Worm (Caenorhabditis elegans) whole organism, L1 larva: Measurements from ENCODE around the gene F32D8.12.

Experiments
- C04F5.9 ChIP-seq: sonication (generic microtip); optimal IDR thresholded peaks from 2 replicates; lab custom pipeline; 2016; ENCODE audit warnings: missing genetic modification characterization, missing compliant biosample characterization
- C16A3.4 ChIP-seq: fragments of 150-350 bp; optimal IDR thresholded peaks from 2 replicates; lab custom pipeline; 2014; ENCODE audit warnings: missing biosample characterization, missing genetic modification characterization
- Y116A8C.19 ChIP-seq: sonication (generic microtip); optimal IDR thresholded peaks from 2 replicates; lab custom pipeline; 2016; ENCODE audit warnings: missing compliant biosample characterization, missing genetic modification characterization, borderline replicate concordance
- aha-1 ChIP-seq: fragments of 150-350 bp; optimal IDR thresholded peaks from 2 replicates; lab custom pipeline; 2014; ENCODE audit warnings: missing biosample characterization, missing genetic modification characterization
- aly-2 ChIP-seq: fragments of 150-350 bp; optimal IDR thresholded peaks from 2 replicates; lab custom pipeline; 2014; ENCODE audit warnings: missing biosample characterization, missing genetic modification characterization
- ceh-63 ChIP-seq: fragments of 200-800 bp; sonication (Bioruptor generic); optimal IDR thresholded peaks from 2 replicates; lab custom pipeline; 2018; ENCODE audit warnings: mild to moderate bottlenecking, missing genetic modification characterization, missing compliant biosample characterization
- ceh-8 ChIP-seq: fragments of 200-800 bp; sonication (Bioruptor generic); optimal IDR thresholded peaks from 2 replicates; lab custom pipeline; 2018; ENCODE audit warnings: mild to moderate bottlenecking, missing genetic modification characterization, moderate library complexity, missing compliant biosample characterization
- ces-1 ChIP-seq: fragments of 150-350 bp; optimal IDR thresholded peaks from 2 replicates; lab custom pipeline; 2014; ENCODE audit warnings: missing biosample characterization, missing genetic modification reagents, missing genetic modification characterization
- dpl-1 ChIP-seq, 3 experiments: fragments of 150-350 bp in 2 of 3; sonication (generic microtip) in 1 of 3; optimal IDR thresholded peaks; 2 replicates each; lab custom pipeline; 2014 to 2017; ENCODE audit warnings: missing biosample characterization in 3 of 3, missing genetic modification characterization in 3 of 3, missing genetic modification reagents in 3 of 3
- dsc-1 ChIP-seq: sonication (generic microtip); optimal IDR thresholded peaks from 2 replicates; lab custom pipeline; 2016; ENCODE audit warnings: mild to moderate bottlenecking, missing genetic modification characterization, missing compliant biosample characterization
- efl-1 ChIP-seq, 4 experiments: fragments of 150-350 bp; optimal IDR thresholded peaks in 3 of 4; peaks in 1 of 4; 1 replicate in 1 of 4; 2 replicates in 3 of 4; lab custom pipeline; 2014; ENCODE audit warnings: missing biosample characterization in 2 of 4, missing genetic modification characterization in 2 of 4, missing genetic modification reagents in 2 of 4
- egl-13 ChIP-seq: sonication (generic microtip); optimal IDR thresholded peaks from 2 replicates; lab custom pipeline; 2016; ENCODE audit warnings: missing genotype, missing genetic modification reagents, missing genetic modification characterization, missing compliant biosample characterization
- egl-27 ChIP-seq, 2 experiments: fragments of 150-350 bp in 1 of 2; sonication (generic microtip); optimal IDR thresholded peaks; 3 replicates each; lab custom pipeline; 2017 to 2018; ENCODE audit warnings: missing biosample characterization in 2 of 2, missing genetic modification characterization in 2 of 2, missing genetic modification reagents in 2 of 2
- elt-2 ChIP-seq: sonication (generic microtip); optimal IDR thresholded peaks from 2 replicates; lab custom pipeline; 2016; ENCODE audit warnings: missing genetic modification characterization, mild to moderate bottlenecking, inconsistent platforms, missing compliant biosample characterization, missing genetic modification reagents
- elt-3 ChIP-seq, 6 experiments: fragments of 150-350 bp in 1 of 6; sonication (generic microtip); optimal IDR thresholded peaks; 2 replicates each; lab custom pipeline; 2017 to 2018; ENCODE audit warnings: missing biosample characterization in 6 of 6, missing genetic modification characterization in 6 of 6, inconsistent platforms in 1 of 6
- fkh-4 ChIP-seq: sonication (generic microtip); optimal IDR thresholded peaks from 2 replicates; lab custom pipeline; 2016; ENCODE audit warnings: missing compliant biosample characterization, missing genetic modification characterization, borderline replicate concordance
- fkh-8 ChIP-seq: sonication (generic microtip); optimal IDR thresholded peaks from 2 replicates; lab custom pipeline; 2016; ENCODE audit warnings: mild to moderate bottlenecking, missing genetic modification characterization, missing compliant biosample characterization
- grh-1 ChIP-seq: fragments of 200-800 bp; sonication (Bioruptor generic); IDR thresholded peaks from 2 replicates; pipeline ENCODE4 v1.3.6; 2022; ENCODE audit warnings: missing genetic modification reagents, missing genetic modification characterization, missing compliant biosample characterization
- hlh-4 ChIP-seq: sonication (generic microtip); optimal IDR thresholded peaks from 2 replicates; lab custom pipeline; 2016; ENCODE audit warnings: mild to moderate bottlenecking, missing genetic modification characterization, missing compliant biosample characterization
- isw-1 ChIP-seq: fragments of 200-800 bp; sonication (Bioruptor generic); IDR thresholded peaks from 2 replicates; pipeline ENCODE4 v1.3.6; 2022; ENCODE audit warnings: missing genetic modification characterization, missing compliant biosample characterization
- jun-1 ChIP-seq: fragments of 150-350 bp; optimal IDR thresholded peaks from 2 replicates; lab custom pipeline; 2014; ENCODE audit warnings: missing biosample characterization, missing genetic modification reagents, missing genetic modification characterization
- lin-14 ChIP-seq: fragments of 200-800 bp; sonication (Bioruptor generic); optimal IDR thresholded peaks from 2 replicates; lab custom pipeline; 2018; ENCODE audit warnings: mild to moderate bottlenecking, missing genetic modification characterization, moderate library complexity, missing compliant biosample characterization
- lin-35 ChIP-seq, 2 experiments: fragments of 150-350 bp; optimal IDR thresholded peaks; 2 replicates each; lab custom pipeline; 2014; ENCODE audit warnings: missing biosample characterization in 2 of 2, missing genetic modification characterization in 2 of 2, missing genetic modification reagents in 2 of 2
- lin-39 ChIP-seq: fragments of 150-350 bp; optimal IDR thresholded peaks from 2 replicates; lab custom pipeline; 2014; ENCODE audit warnings: missing biosample characterization, missing genetic modification reagents, missing genetic modification characterization
- lir-3 ChIP-seq: sonication (generic microtip); optimal IDR thresholded peaks from 2 replicates; lab custom pipeline; 2016; ENCODE audit warnings: mild to moderate bottlenecking, missing genetic modification characterization, moderate library complexity, missing compliant biosample characterization; ENCODE audit not compliant: poor library complexity
- mab-9 ChIP-seq: fragments of 200-800 bp; sonication (Bioruptor generic); IDR thresholded peaks from 2 replicates; pipeline ENCODE4 v1.3.6; 2022; ENCODE audit warnings: missing genetic modification reagents, missing genetic modification characterization, missing compliant biosample characterization
- mdl-1 ChIP-seq, 2 experiments: fragments of 150-350 bp; optimal IDR thresholded peaks; 2 replicates each; lab custom pipeline; 2014 to 2017; ENCODE audit warnings: missing biosample characterization in 2 of 2, missing genetic modification characterization in 2 of 2, inconsistent platforms in 1 of 2
- mep-1 ChIP-seq: fragments of 150-350 bp; optimal IDR thresholded peaks from 2 replicates; lab custom pipeline; 2014; ENCODE audit warnings: missing biosample characterization, missing genetic modification characterization
- nhr-12 ChIP-seq: sonication (generic microtip); optimal IDR thresholded peaks from 2 replicates; lab custom pipeline; 2017; ENCODE audit warnings: missing biosample characterization, missing genetic modification characterization
- nhr-28 ChIP-seq: fragments of 150-350 bp; optimal IDR thresholded peaks from 2 replicates; lab custom pipeline; 2014; ENCODE audit warnings: missing biosample characterization, missing genetic modification characterization
- nhr-47 ChIP-seq: sonication (generic microtip); optimal IDR thresholded peaks from 2 replicates; lab custom pipeline; 2016; ENCODE audit warnings: mild to moderate bottlenecking, missing genetic modification characterization, moderate library complexity, missing compliant biosample characterization
- nhr-71 ChIP-seq: sonication (generic microtip); optimal IDR thresholded peaks from 2 replicates; lab custom pipeline; 2016; ENCODE audit warnings: mild to moderate bottlenecking, missing genetic modification characterization, moderate library complexity, missing compliant biosample characterization
- nhr-76 ChIP-seq: sonication (generic microtip); optimal IDR thresholded peaks from 2 replicates; lab custom pipeline; 2017; ENCODE audit warnings: missing biosample characterization, missing genetic modification characterization
- nhr-77 ChIP-seq: fragments of 150-350 bp; optimal IDR thresholded peaks from 2 replicates; lab custom pipeline; 2014; ENCODE audit warnings: missing biosample characterization, missing genetic modification characterization
- nhr-84 ChIP-seq: sonication (generic microtip); optimal IDR thresholded peaks from 2 replicates; lab custom pipeline; 2017; ENCODE audit warnings: missing biosample characterization, missing genetic modification characterization
- nhr-85 ChIP-seq: sonication (generic microtip); peaks from one replicate; lab custom pipeline; 2016; ENCODE audit warnings: missing genetic modification characterization, inconsistent platforms, missing compliant biosample characterization
- nhr-90 ChIP-seq: sonication (generic microtip); optimal IDR thresholded peaks from 2 replicates; lab custom pipeline; 2016; ENCODE audit warnings: mild to moderate bottlenecking, missing genetic modification characterization, missing compliant biosample characterization; ENCODE audit not compliant: poor library complexity
- rnt-1 ChIP-seq: sonication (generic microtip); optimal IDR thresholded peaks from 2 replicates; lab custom pipeline; 2016; ENCODE audit warnings: mild to moderate bottlenecking, missing genetic modification characterization, moderate library complexity, missing compliant biosample characterization
- skn-1 ChIP-seq: fragments of 150-350 bp; optimal IDR thresholded peaks from 2 replicates; lab custom pipeline; 2014; ENCODE audit warnings: missing biosample characterization, missing genetic modification characterization
- snpc-4 ChIP-seq: fragments of 150-350 bp; optimal IDR thresholded peaks from 2 replicates; lab custom pipeline; 2014; ENCODE audit warnings: missing biosample characterization, missing genetic modification characterization
- snu-23 ChIP-seq: sonication (generic microtip); optimal IDR thresholded peaks from 2 replicates; lab custom pipeline; 2016; ENCODE audit warnings: missing genetic modification characterization, missing compliant biosample characterization
- sptf-1 ChIP-seq: fragments of 150-350 bp; optimal IDR thresholded peaks from 2 replicates; lab custom pipeline; 2014; ENCODE audit warnings: missing biosample characterization, missing genetic modification characterization
- swsn-7 ChIP-seq: sonication (generic microtip); optimal IDR thresholded peaks from 2 replicates; lab custom pipeline; 2016; ENCODE audit warnings: missing genetic modification characterization, missing compliant biosample characterization
- tlp-1 ChIP-seq: fragments of 150-350 bp; optimal IDR thresholded peaks from 2 replicates; lab custom pipeline; 2014; ENCODE audit warnings: missing biosample characterization, missing genetic modification characterization
- unc-130 ChIP-seq: fragments of 150-350 bp; optimal IDR thresholded peaks from 2 replicates; lab custom pipeline; 2017; ENCODE audit warnings: missing biosample characterization, missing genetic modification characterization, inconsistent platforms
- unc-30 ChIP-seq: sonication (generic microtip); optimal IDR thresholded peaks from 2 replicates; lab custom pipeline; 2017; ENCODE audit warnings: missing biosample characterization, missing genetic modification characterization
- unc-62 ChIP-seq: fragments of 150-350 bp; optimal IDR thresholded peaks from 2 replicates; lab custom pipeline; 2014; ENCODE audit warnings: missing biosample characterization, missing genetic modification reagents, missing genetic modification characterization
- unc-86 ChIP-seq: sonication (generic microtip); optimal IDR thresholded peaks from 2 replicates; lab custom pipeline; 2016; ENCODE audit warnings: missing genetic modification characterization, missing compliant biosample characterization
- unc-98 ChIP-seq: fragments of 200-800 bp; sonication (Bioruptor generic); IDR thresholded peaks from 2 replicates; pipeline ENCODE4 v1.3.6; 2022; ENCODE audit warnings: missing genetic modification characterization, missing compliant biosample characterization
- vab-15 ChIP-seq: sonication (generic microtip); optimal IDR thresholded peaks from 2 replicates; lab custom pipeline; 2017; ENCODE audit warnings: missing genotype, mild to moderate bottlenecking, missing genetic modification characterization, missing compliant biosample characterization
- xbp-1 ChIP-seq: sonication (generic microtip); optimal IDR thresholded peaks from 2 replicates; lab custom pipeline; 2016; ENCODE audit warnings: missing genetic modification characterization, missing compliant biosample characterization
- zip-4 ChIP-seq: fragments of 200-800 bp; sonication (Bioruptor generic); optimal IDR thresholded peaks from 2 replicates; lab custom pipeline; 2018; ENCODE audit warnings: mild to moderate bottlenecking, missing genetic modification characterization, moderate library complexity, missing compliant biosample characterization
- ztf-4 ChIP-seq: fragments of 150-350 bp; optimal IDR thresholded peaks from 2 replicates; lab custom pipeline; 2014; ENCODE audit warnings: missing biosample characterization, missing genetic modification characterization

The F32D8.12 gene

ce11 chrV:10937294-10937693, 46.5 kb upstream of the F32D8.12 start:
- peak in 1 of 2 experiments; percentile 27 for TF ChIP-seq lin-35 (GFP tag; optimal IDR thresholded peaks at IDR 0.05; lab: Kevin White, UChicago)
- TF ChIP-seq C16A3.4 (tag; lab: Kevin White, UChicago), result no peak
- TF ChIP-seq ceh-8, result peak; percentile 44
- no peak for TF ChIP-seq tlp-1 (tag; lab: Kevin White, UChicago)
- TF ChIP-seq aly-2, result no peak
- TF ChIP-seq elt-3 (tag; optimal IDR thresholded peaks at IDR 0.05; lab: Kevin White, UChicago), result peak in 1 of 6 experiments; percentile 65
- peak; percentile 69 for TF ChIP-seq dsc-1 (tag; lab: Kevin White, UChicago)
- TF ChIP-seq lir-3 (tag; lab: Kevin White, UChicago), result no peak
- no peak for TF ChIP-seq unc-62
- peak in 1 of 3 experiments; percentile 2 for TF ChIP-seq dpl-1 (GFP tag; optimal IDR thresholded peaks at IDR 0.05; lab: Kevin White, UChicago)
- TF ChIP-seq mep-1 (tag; lab: Kevin White, UChicago), result peak; percentile 30
- TF ChIP-seq vab-15 (tag; lab: Kevin White, UChicago), result no peak
- peak; percentile 41 for TF ChIP-seq snu-23 (GFP tag; lab: Kevin White, UChicago)
- no peak for TF ChIP-seq ces-1 (GFP tag; lab: Kevin White, UChicago)
- no peak for TF ChIP-seq fkh-4 (tag; lab: Kevin White, UChicago)
- TF ChIP-seq grh-1 (GFP tag; lab: Robert Waterston, UW), result no peak
- no peak for TF ChIP-seq aha-1 (tag; lab: Kevin White, UChicago)
- no peak for TF ChIP-seq mdl-1 (tag; optimal IDR thresholded peaks at IDR 0.05; lab: Kevin White, UChicago)
- no peak for TF ChIP-seq rnt-1 (tag; lab: Kevin White, UChicago)
- no peak for TF ChIP-seq zip-4 (GFP tag; lab: Kevin White, UChicago)
- TF ChIP-seq unc-86 (tag; lab: Kevin White, UChicago), result no peak
- no peak for TF ChIP-seq ceh-63
- peak; percentile 64 for TF ChIP-seq skn-1
- TF ChIP-seq efl-1 (optimal IDR thresholded peaks at IDR 0.05; lab: Kevin White, UChicago), result no peak
- peak in 1 of 2 experiments; percentile 62 for TF ChIP-seq efl-1 (GFP tag; optimal IDR thresholded peaks at IDR 0.05 in 1 of 2; lab: Kevin White, UChicago)
- TF ChIP-seq egl-13, result no peak
- TF ChIP-seq unc-130 (tag; lab: Kevin White, UChicago), result no peak
- peak; percentile 88 for TF ChIP-seq nhr-71 (tag; lab: Kevin White, UChicago)
- no peak for TF ChIP-seq sptf-1
- peak; percentile 79 for TF ChIP-seq fkh-8 (tag; lab: Kevin White, UChicago)
- TF ChIP-seq lin-39 (tag; lab: Kevin White, UChicago), result no peak
- no peak for TF ChIP-seq isw-1
- TF ChIP-seq nhr-76, result no peak
- no peak for TF ChIP-seq egl-27 (tag; optimal IDR thresholded peaks at IDR 0.05; lab: Kevin White, UChicago)
- no peak for TF ChIP-seq nhr-84 (tag; lab: Kevin White, UChicago)
- no peak for TF ChIP-seq mab-9 (GFP tag; lab: Robert Waterston, UW)
- TF ChIP-seq lin-14 (GFP tag; lab: Kevin White, UChicago), result peak; percentile 67
- no peak for TF ChIP-seq hlh-4 (tag; lab: Kevin White, UChicago)
- peak; percentile 73 for TF ChIP-seq nhr-47 (tag; lab: Kevin White, UChicago)
- TF ChIP-seq C04F5.9 (tag; lab: Kevin White, UChicago), result no peak
- peak; percentile 45 for TF ChIP-seq ztf-4 (tag; lab: Kevin White, UChicago)
- TF ChIP-seq xbp-1 (tag; lab: Kevin White, UChicago), result no peak
- TF ChIP-seq nhr-85 (tag; lab: Kevin White, UChicago), result no peak
- no peak for TF ChIP-seq unc-98
- TF ChIP-seq nhr-12 (tag; lab: Kevin White, UChicago), result no peak
- no peak for TF ChIP-seq unc-30 (tag; lab: Kevin White, UChicago)
- TF ChIP-seq nhr-28 (tag; lab: Kevin White, UChicago), result no peak
- no peak for TF ChIP-seq Y116A8C.19 (tag; lab: Kevin White, UChicago)
- peak; percentile 30 for TF ChIP-seq swsn-7 (tag; lab: Kevin White, UChicago)
- TF ChIP-seq nhr-90 (tag; lab: Kevin White, UChicago), result no peak
- no peak for TF ChIP-seq nhr-77 (tag; lab: Kevin White, UChicago)
- no peak for TF ChIP-seq jun-1 (tag; lab: Kevin White, UChicago)
- no peak for TF ChIP-seq snpc-4 (tag; lab: Kevin White, UChicago)
- no peak for TF ChIP-seq elt-2 (tag; lab: Kevin White, UChicago)
